Fruit fly (Drosophila melanogaster): ENCODE data around the gene Snmp1.

The Snmp1 gene

DNA sequence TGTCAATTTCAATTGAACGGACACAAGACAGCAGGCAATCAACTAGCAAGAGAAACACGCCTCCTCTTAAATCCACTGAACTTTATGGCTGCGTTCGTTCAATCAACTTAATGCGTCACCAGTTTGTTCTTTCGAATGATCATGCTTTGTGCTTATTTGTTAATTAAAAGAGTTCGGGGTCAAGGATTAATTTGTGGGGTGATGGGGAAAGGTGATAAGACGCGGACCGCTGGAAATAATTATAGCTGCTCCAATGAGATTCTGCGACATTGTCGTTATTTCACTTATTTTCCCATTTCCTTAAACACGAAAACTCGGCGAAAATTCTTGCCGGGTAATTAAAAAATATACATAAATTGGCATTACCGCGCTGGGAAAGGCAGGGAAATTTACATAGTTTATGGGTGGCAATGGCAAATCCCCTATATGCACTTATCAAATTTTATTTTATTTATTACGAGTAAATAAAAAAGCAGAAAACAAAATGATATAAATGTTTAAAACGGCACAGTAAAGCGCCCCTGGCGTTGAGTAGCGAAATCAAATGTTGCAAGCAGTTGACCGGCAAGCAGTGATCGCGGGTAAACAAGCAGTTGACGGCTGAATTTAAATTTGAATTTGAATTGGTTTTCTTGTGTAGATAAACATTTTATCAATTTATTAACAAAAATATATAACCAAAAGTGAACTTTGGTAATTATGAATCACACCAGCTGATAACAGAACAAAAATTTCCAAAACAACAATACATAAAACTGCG, 16.5 kb upstream of the Snmp1 start:
- TF ChIP-seq h (optimal IDR thresholded peaks at IDR 0.05) = no peak
- TF ChIP-seq Max (GFP tag; optimal IDR thresholded peaks at IDR 0.05) = peak; percentile 76
- TF ChIP-seq knrl (GFP tag; IDR thresholded peaks at IDR 0.05; ENCODE audit: partially characterized antibody) = peak; percentile 70; the same call in 1 of the 3 replicates
- TF ChIP-seq CG12104 (GFP tag; optimal IDR thresholded peaks at IDR 0.05) = peak; percentile 66
- TF ChIP-seq corto (GFP tag; optimal IDR thresholded peaks at IDR 0.05) = no peak
- TF ChIP-seq cato (GFP tag; optimal IDR thresholded peaks at IDR 0.05; ENCODE audit: borderline replicate concordance) = peak; percentile 62
- TF ChIP-seq CG15696 (tag; optimal IDR thresholded peaks at IDR 0.05) = peak; percentile 74
- TF ChIP-seq CG3838 (GFP tag; optimal IDR thresholded peaks at IDR 0.05) = peak; percentile 49
- peak; percentile 96 for TF ChIP-seq E2f2 (GFP tag; IDR thresholded peaks at IDR 0.05)
- 0 out of 4 replicates have a peak, but pooled peaks have one; percentile 24 for TF ChIP-seq chinmo (GFP tag; IDR thresholded peaks at IDR 0.05; ENCODE audit: partially characterized antibody)
- TF ChIP-seq D19B (GFP tag; optimal IDR thresholded peaks at IDR 0.05) = peak; percentile 36
- TF ChIP-seq sob (GFP tag; IDR thresholded peaks at IDR 0.05) = peak; percentile 87
- TF ChIP-seq hth (optimal IDR thresholded peaks at IDR 0.05) = no peak
- TF ChIP-seq CTCF (GFP tag; optimal IDR thresholded peaks at IDR 0.05) = peak; percentile 97
- TF ChIP-seq Fer1 (GFP tag; optimal IDR thresholded peaks at IDR 0.05) = peak; percentile 73
- peak; percentile 36; the same call in 1 of the 2 replicates for TF ChIP-seq Scr (GFP tag; IDR thresholded peaks at IDR 0.05; ENCODE audit: partially characterized antibody)
- TF ChIP-seq prd (optimal IDR thresholded peaks at IDR 0.05) = no peak
- peak; percentile 63 for TF ChIP-seq prd (GFP tag; IDR thresholded peaks at IDR 0.05)
- no peak for TF ChIP-seq Hr78 (GFP tag; optimal IDR thresholded peaks at IDR 0.05)
- no peak for TF ChIP-seq bigmax (GFP tag; optimal IDR thresholded peaks at IDR 0.05)
- peak; percentile 64 for TF ChIP-seq CG10543 (GFP tag; optimal IDR thresholded peaks at IDR 0.05)
- peak; percentile 54 for TF ChIP-seq CG10267 (tag; optimal IDR thresholded peaks at IDR 0.05)
- peak; percentile 33 for TF ChIP-seq sima (GFP tag; optimal IDR thresholded peaks at IDR 0.05)
- TF ChIP-seq NC2α (GFP tag; optimal IDR thresholded peaks at IDR 0.05) = peak; percentile 70
- TF ChIP-seq CG11696 (GFP tag; IDR thresholded peaks at IDR 0.05) = 0 out of 2 replicates have a peak, but pooled peaks have one; percentile 22
- peak; percentile 66 for TF ChIP-seq CG1529 (GFP tag; optimal IDR thresholded peaks at IDR 0.05)
- TF ChIP-seq ac (GFP tag; optimal IDR thresholded peaks at IDR 0.05) = no peak
- peak; percentile 81 for TF ChIP-seq CG9932 (GFP tag; IDR thresholded peaks at IDR 0.05)
- TF ChIP-seq CG7357 (GFP tag; IDR thresholded peaks at IDR 0.05) = 0 out of 3 replicates have a peak, but pooled peaks have one; percentile 50
- peak; percentile 27 for TF ChIP-seq org-1 (GFP tag; optimal IDR thresholded peaks at IDR 0.05)
- peak; percentile 37 for TF ChIP-seq ERR (GFP tag; optimal IDR thresholded peaks at IDR 0.05)
- TF ChIP-seq twi (tag; optimal IDR thresholded peaks at IDR 0.05) = peak; percentile 26
- TF ChIP-seq CG6854 (GFP tag; optimal IDR thresholded peaks at IDR 0.05) = peak; percentile 24
- TF ChIP-seq CG10654 (GFP tag; optimal IDR thresholded peaks at IDR 0.05) = peak; percentile 34
- peak; percentile 87 for TF ChIP-seq NFAT (GFP tag; IDR thresholded peaks at IDR 0.05)
- peak; percentile 52 for TF ChIP-seq CG18764 (GFP tag; optimal IDR thresholded peaks at IDR 0.05)
- no peak for TF ChIP-seq CG1832 (GFP tag; optimal IDR thresholded peaks at IDR 0.05)
- peak; percentile 72 for TF ChIP-seq pum (GFP tag; optimal IDR thresholded peaks at IDR 0.05)
- TF ChIP-seq CG9215 (GFP tag; IDR thresholded peaks at IDR 0.05) = peak; percentile 35; the same call in 1 of the 2 replicates
- TF ChIP-seq CG14965 (GFP tag; optimal IDR thresholded peaks at IDR 0.05; ENCODE audit: borderline replicate concordance) = peak; percentile 100
- TF ChIP-seq mld (GFP tag; IDR thresholded peaks at IDR 0.05; ENCODE audit: partially characterized antibody) = no peak
- TF ChIP-seq Bgb (GFP tag; IDR thresholded peaks at IDR 0.05; ENCODE audit: partially characterized antibody) = peak; percentile 54
- TF ChIP-seq gcm2 (GFP tag; optimal IDR thresholded peaks at IDR 0.05) = peak; percentile 61
- TF ChIP-seq z (GFP tag; IDR thresholded peaks at IDR 0.05) = no peak
- peak; percentile 22 for TF ChIP-seq Vsx1 (GFP tag; optimal IDR thresholded peaks at IDR 0.05)
- peak; percentile 39 for TF ChIP-seq CG8924 (tag; optimal IDR thresholded peaks at IDR 0.05)
- TF ChIP-seq ham (GFP tag; IDR thresholded peaks at IDR 0.05) = peak; percentile 38; the same call in 1 of the 2 replicates
- 0 out of 2 replicates have a peak, but pooled peaks have one; percentile 20 for TF ChIP-seq MBD-R2 (GFP tag; IDR thresholded peaks at IDR 0.05)
- TF ChIP-seq phol (tag; optimal IDR thresholded peaks at IDR 0.05) = peak; percentile 79
